Worm (Caenorhabditis elegans) whole organism, young adult: ENCODE data around the gene Y44A6D.5.

ENCODE experiments used
- C17E4.6 ChIP-seq: fragments of 200-800 bp; sonication (Bioruptor generic); IDR thresholded peaks from 2 replicates; pipeline ENCODE4 v1.3.6; 2022; ENCODE audit warnings: missing genetic modification reagents, missing genetic modification characterization, missing compliant biosample characterization
- F23B12.7 ChIP-seq: sonication (generic microtip); optimal IDR thresholded peaks from 2 replicates; lab custom pipeline; 2017; ENCODE audit warnings: missing genetic modification characterization, mild to moderate bottlenecking, missing compliant biosample characterization, antibody characterized with exemption, moderate library complexity; ENCODE audit not compliant: insufficient read depth
- ama-1 ChIP-seq, 3 experiments: fragments of 150-350 bp in 1 of 3; sonication (generic microtip) in 2 of 3; optimal IDR thresholded peaks; 2 replicates each; lab custom pipeline; 2014 to 2018; ENCODE audit warnings: missing biosample characterization in 2 of 3, missing genetic modification characterization in 2 of 3, missing genetic modification reagents in 2 of 3
- egl-18 ChIP-seq: fragments of 200-800 bp; sonication (Bioruptor generic); IDR thresholded peaks from 2 replicates; pipeline ENCODE4 v1.3.6; 2022; ENCODE audit warnings: missing genetic modification reagents, missing genetic modification characterization, missing compliant biosample characterization
- lin-35 ChIP-seq, 3 experiments: fragments of 150-350 bp in 2 of 3; sonication (generic microtip) in 1 of 3; optimal IDR thresholded peaks; 2 replicates each; lab custom pipeline; 2014 to 2018; ENCODE audit warnings: missing biosample characterization in 3 of 3, missing genetic modification characterization in 3 of 3, missing genetic modification reagents in 3 of 3
- madf-3 ChIP-seq: fragments of 200-800 bp; sonication (Bioruptor generic); IDR thresholded peaks from 2 replicates; pipeline ENCODE4 v1.3.6; 2022; ENCODE audit warnings: missing genetic modification reagents, missing genetic modification characterization, missing compliant biosample characterization
- pbrm-1 ChIP-seq: fragments of 200-800 bp; sonication (Bioruptor generic); IDR thresholded peaks from 2 replicates; pipeline ENCODE4 v1.3.6; 2022; ENCODE audit warnings: missing genetic modification reagents, missing genetic modification characterization, missing compliant biosample characterization
- pha-4 ChIP-seq: fragments of 150-350 bp; sonication (generic microtip); optimal IDR thresholded peaks from 2 replicates; lab custom pipeline; 2014; ENCODE audit warnings: missing biosample characterization, missing genetic modification reagents, missing genetic modification characterization

DNA sequence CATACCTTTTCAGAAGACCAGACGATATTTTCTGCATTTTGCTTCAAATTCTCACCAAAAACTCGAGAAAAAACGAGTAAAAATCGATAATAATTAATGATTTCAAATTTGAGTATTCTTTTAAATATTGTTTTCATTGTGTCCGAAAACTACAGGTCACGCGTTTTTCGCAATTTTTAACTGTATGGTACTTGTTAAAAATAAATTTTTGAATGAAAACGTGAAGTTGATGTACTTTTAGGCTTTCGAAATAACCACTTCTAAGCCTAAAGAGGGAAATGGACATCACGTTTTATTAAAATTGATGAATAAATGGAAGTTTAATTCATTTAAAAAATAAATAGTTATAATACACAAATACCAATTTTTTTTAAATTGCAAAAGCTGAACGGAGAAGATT is at the start of gene Y44A6D.5:
- TF ChIP-seq madf-3 (GFP tag; lab: Robert Waterston, UW) (no peak), F23B12.7 (tag; lab: Kevin White, UChicago) (no peak), lin-35 (GFP tag; optimal IDR thresholded peaks at IDR 0.05; lab: Kevin White, UChicago) (no peak), ama-1 (optimal IDR thresholded peaks at IDR 0.05; lab: Kevin White, UChicago) (no peak), ama-1 (GFP tag; optimal IDR thresholded peaks at IDR 0.05; lab: Kevin White, UChicago) (no peak), pha-4 (tag; lab: Kevin White, UChicago) (no peak), egl-18 (no peak), C17E4.6 (GFP tag; lab: Robert Waterston, UW) (no peak), pbrm-1 (GFP tag; lab: Robert Waterston, UW) (no peak)
